Fruit fly (Drosophila melanogaster) whole organism, embryonic: ENCODE data around the gene Atpalpha.

ENCODE experiments used
- Atf-2 ChIP-seq: fragments of 200-800 bp; sonication (Bioruptor generic); optimal IDR thresholded peaks from 2 replicates; lab custom pipeline; 2016; ENCODE audit warnings: missing biosample characterization, missing genetic modification characterization
- CG10462 ChIP-seq: fragments of 200-800 bp; sonication (Bioruptor generic); optimal IDR thresholded peaks from 2 replicates; lab custom pipeline; 2016; ENCODE audit warnings: missing biosample characterization, missing genetic modification characterization
- CG11398 ChIP-seq: fragments of 200-800 bp; sonication (Bioruptor generic); optimal IDR thresholded peaks from 2 replicates; lab custom pipeline; 2016; ENCODE audit warnings: missing biosample characterization, missing genetic modification characterization
- CG12071 ChIP-seq: fragments of 200-800 bp; sonication (Bioruptor generic); optimal IDR thresholded peaks from 3 replicates; lab custom pipeline; 2018; ENCODE audit warnings: missing biosample characterization, mild to moderate bottlenecking, missing genetic modification characterization
- CG12155 ChIP-seq: fragments of 200-800 bp; sonication (Bioruptor generic); optimal IDR thresholded peaks from 3 replicates; lab custom pipeline; 2016; ENCODE audit warnings: missing biosample characterization, missing genetic modification characterization
- CG12659 ChIP-seq: fragments of 200-800 bp; sonication (Bioruptor generic); optimal IDR thresholded peaks from 3 replicates; lab custom pipeline; 2017; ENCODE audit warnings: mild to moderate bottlenecking, missing biosample characterization, missing genetic modification reagents, missing genetic modification characterization
- CG12744 ChIP-seq: fragments of 200-800 bp; sonication (Bioruptor generic); optimal IDR thresholded peaks from 2 replicates; lab custom pipeline; 2016; ENCODE audit warnings: missing biosample characterization, missing genetic modification characterization
- CG14965 ChIP-seq: fragments of 200-800 bp; sonication (Bioruptor generic); optimal IDR thresholded peaks from 2 replicates; lab custom pipeline; 2016; ENCODE audit warnings: missing biosample characterization, missing genetic modification characterization, borderline replicate concordance
- CG15479 ChIP-seq: fragments of 200-800 bp; sonication (Bioruptor generic); optimal IDR thresholded peaks from 3 replicates; lab custom pipeline; 2019; ENCODE audit warnings: missing biosample characterization, mild to moderate bottlenecking, missing genetic modification characterization, moderate library complexity
- CG17359 ChIP-seq: fragments of 200-800 bp; sonication (Bioruptor generic); optimal IDR thresholded peaks from 3 replicates; lab custom pipeline; 2018; ENCODE audit warnings: missing biosample characterization, mild to moderate bottlenecking, missing genetic modification characterization, moderate library complexity
- CG18619 ChIP-seq: fragments of 200-800 bp; sonication (Bioruptor generic); optimal IDR thresholded peaks from 3 replicates; lab custom pipeline; 2017; ENCODE audit warnings: missing biosample characterization, mild to moderate bottlenecking, missing genetic modification characterization
- CG2889 ChIP-seq: fragments of 200-800 bp; sonication (Bioruptor generic); IDR thresholded peaks from 3 replicates; pipeline ENCODE4 v1.3.6; 2022; ENCODE audit warnings: missing biosample characterization, missing genetic modification characterization
- CG30403 ChIP-seq: fragments of 200-800 bp; sonication (Bioruptor generic); optimal IDR thresholded peaks from 3 replicates; lab custom pipeline; 2016; ENCODE audit warnings: missing biosample characterization, missing genetic modification characterization
- CG32532 ChIP-seq: fragments of 200-800 bp; sonication (Bioruptor generic); IDR thresholded peaks from 2 replicates; pipeline ENCODE4 v1.3.6; 2022; ENCODE audit warnings: missing biosample characterization, missing genetic modification characterization
- CG3838 ChIP-seq: fragments of 200-800 bp; sonication (Bioruptor generic); optimal IDR thresholded peaks from 3 replicates; lab custom pipeline; 2016; ENCODE audit warnings: missing biosample characterization, missing genetic modification characterization
- CG4617 ChIP-seq: fragments of 200-800 bp; sonication (Bioruptor generic); optimal IDR thresholded peaks from 3 replicates; lab custom pipeline; 2016; ENCODE audit warnings: missing biosample characterization, missing genetic modification characterization, borderline replicate concordance
- CG4707 ChIP-seq: fragments of 200-800 bp; sonication (Bioruptor generic); optimal IDR thresholded peaks from 2 replicates; lab custom pipeline; 2018; ENCODE audit warnings: missing biosample characterization, mild to moderate bottlenecking, missing genetic modification characterization, moderate library complexity
- CG4854 ChIP-seq: fragments of 200-800 bp; sonication (Bioruptor generic); optimal IDR thresholded peaks from 2 replicates; lab custom pipeline; 2016; ENCODE audit warnings: missing biosample characterization, missing genetic modification characterization, inconsistent platforms
- CG6272 ChIP-seq: fragments of 200-800 bp; sonication (Bioruptor generic); IDR thresholded peaks from 2 replicates; pipeline ENCODE4 v1.3.6; 2022; ENCODE audit warnings: missing biosample characterization, missing genetic modification characterization
- CG6683 ChIP-seq: fragments of 200-800 bp; sonication (Bioruptor generic); optimal IDR thresholded peaks from 2 replicates; lab custom pipeline; 2017; ENCODE audit warnings: missing biosample characterization, mild to moderate bottlenecking, missing genetic modification characterization, missing genetic modification reagents
- CG6791 ChIP-seq: fragments of 200-800 bp; sonication (Bioruptor generic); IDR thresholded peaks from 3 replicates; pipeline ENCODE4 v1.3.6; 2022; ENCODE audit warnings: missing biosample characterization, missing genetic modification characterization; ENCODE audit not compliant: partially characterized antibody
- CG8359 ChIP-seq: fragments of 200-800 bp; sonication (Bioruptor generic); optimal IDR thresholded peaks from 2 replicates; lab custom pipeline; 2017; ENCODE audit warnings: missing biosample characterization, mild to moderate bottlenecking, missing genetic modification characterization, borderline replicate concordance
- CG9437 ChIP-seq: fragments of 200-800 bp; sonication (Bioruptor generic); optimal IDR thresholded peaks from 2 replicates; lab custom pipeline; 2018; ENCODE audit warnings: missing biosample characterization, mild to moderate bottlenecking, missing genetic modification characterization
- CTCF ChIP-seq: fragments of 200-800 bp; sonication (Bioruptor generic); optimal IDR thresholded peaks from 2 replicates; lab custom pipeline; 2017; ENCODE audit warnings: missing biosample characterization, mild to moderate bottlenecking, missing genetic modification characterization, moderate library complexity
- Dref ChIP-seq: fragments of 200-800 bp; sonication (Bioruptor generic); IDR thresholded peaks from 2 replicates; pipeline ENCODE4 v1.3.6; 2022; ENCODE audit warnings: missing biosample characterization, missing genetic modification characterization
- Elba2 ChIP-seq: fragments of 200-800 bp; sonication (Bioruptor generic); optimal IDR thresholded peaks from 3 replicates; lab custom pipeline; 2016; ENCODE audit warnings: missing biosample characterization, missing genetic modification characterization
- Hr39 ChIP-seq: fragments of >200 bp; optimal IDR thresholded peaks from 2 replicates; lab custom pipeline; 2017
- Oaz ChIP-seq: fragments of 200-800 bp; sonication (Bioruptor generic); IDR thresholded peaks from 2 replicates; pipeline ENCODE4 v1.3.6; 2022; ENCODE audit warnings: missing biosample characterization, missing genetic modification characterization
- Ptx1 ChIP-seq: fragments of 200-800 bp; sonication (Bioruptor generic); IDR thresholded peaks from 2 replicates; pipeline ENCODE4 v1.3.6; 2022; ENCODE audit warnings: missing biosample characterization, missing genetic modification characterization
- Side ChIP-seq: fragments of 200-800 bp; sonication (Bioruptor generic); optimal IDR thresholded peaks from 2 replicates; lab custom pipeline; 2016; ENCODE audit warnings: missing biosample characterization, missing genetic modification characterization
- Stat92E ChIP-seq, 3 experiments: fragments of >200 bp in 2 of 3; fragments of 200-800 bp in 1 of 3; sonication (Bioruptor generic) in 1 of 3; optimal IDR thresholded peaks; 2 replicates each; lab custom pipeline; 2017 to 2019; ENCODE audit warnings: missing biosample characterization in 3 of 3, missing genetic modification characterization in 3 of 3, mild to moderate bottlenecking in 1 of 3, moderate library complexity in 1 of 3
- YL-1 ChIP-seq: fragments of 200-800 bp; sonication (Bioruptor generic); optimal IDR thresholded peaks from 3 replicates; lab custom pipeline; 2017; ENCODE audit warnings: missing biosample characterization, mild to moderate bottlenecking, missing genetic modification characterization
- bab2 ChIP-seq: fragments of 200-800 bp; sonication (Bioruptor generic); optimal IDR thresholded peaks from 2 replicates; lab custom pipeline; 2016; ENCODE audit warnings: missing biosample characterization, missing genetic modification characterization
- bigmax ChIP-seq: fragments of 200-800 bp; sonication (Bioruptor generic); optimal IDR thresholded peaks from 2 replicates; lab custom pipeline; 2018; ENCODE audit warnings: missing biosample characterization, mild to moderate bottlenecking, missing genetic modification characterization
- esg ChIP-seq: fragments of 200-800 bp; sonication (Bioruptor generic); conservative IDR thresholded peaks from 2 replicates; pipeline ENCODE4 v1.3.6; 2022; ENCODE audit warnings: missing biosample characterization, missing genetic modification characterization
- fd96Cb ChIP-seq: fragments of 200-800 bp; sonication (Bioruptor generic); optimal IDR thresholded peaks from 2 replicates; lab custom pipeline; 2018; ENCODE audit warnings: missing biosample characterization, mild to moderate bottlenecking, missing genetic modification characterization, moderate library complexity
- ftz-f1 ChIP-seq: fragments of 200-800 bp; sonication (Bioruptor generic); optimal IDR thresholded peaks from 2 replicates; lab custom pipeline; 2016; ENCODE audit warnings: missing biosample characterization, missing genetic modification characterization
- gro ChIP-seq: fragments of 200-800 bp; sonication (Bioruptor generic); optimal IDR thresholded peaks from 2 replicates; lab custom pipeline; 2016; ENCODE audit warnings: missing biosample characterization, missing genetic modification characterization
- hbn ChIP-seq: fragments of 200-800 bp; sonication (Bioruptor generic); IDR thresholded peaks from 2 replicates; pipeline ENCODE4 v1.3.6; 2022; ENCODE audit warnings: missing biosample characterization, missing genetic modification characterization; ENCODE audit not compliant: partially characterized antibody
- hth ChIP-seq: fragments of >200 bp; optimal IDR thresholded peaks from 2 replicates; lab custom pipeline; 2017; ENCODE audit warnings: inconsistent platforms
- lab ChIP-seq: fragments of 200-800 bp; sonication (Bioruptor generic); optimal IDR thresholded peaks from 3 replicates; lab custom pipeline; 2017; ENCODE audit warnings: missing biosample characterization, missing genetic modification characterization, mild to moderate bottlenecking, moderate library complexity, missing genetic modification reagents
- lov ChIP-seq, 2 experiments: fragments of 200-800 bp in 1 of 2; fragments of >200 bp in 1 of 2; sonication (Bioruptor generic) in 1 of 2; IDR thresholded peaks in 1 of 2; optimal IDR thresholded peaks in 1 of 2; 2 replicates in 1 of 2; 3 replicates in 1 of 2; pipeline versions ENCODE4 v1.3.6 to Lab custom; 2017 to 2022; ENCODE audit warnings: missing biosample characterization in 1 of 2, missing genetic modification characterization in 1 of 2
- nmo ChIP-seq: fragments of 200-800 bp; sonication (Bioruptor generic); optimal IDR thresholded peaks from 2 replicates; lab custom pipeline; 2018; ENCODE audit warnings: missing biosample characterization, mild to moderate bottlenecking, missing genetic modification characterization, moderate library complexity
- nom ChIP-seq: fragments of 200-800 bp; sonication (Bioruptor generic); optimal IDR thresholded peaks from 2 replicates; lab custom pipeline; 2017; ENCODE audit warnings: missing biosample characterization, missing genetic modification characterization, mild to moderate bottlenecking, moderate library complexity, missing genetic modification reagents
- pb ChIP-seq: fragments of 200-800 bp; sonication (Bioruptor generic); optimal IDR thresholded peaks from 3 replicates; lab custom pipeline; 2016; ENCODE audit warnings: missing biosample characterization, missing genetic modification characterization
- prd ChIP-seq, 3 experiments: fragments of >200 bp in 2 of 3; fragments of 200-800 bp in 1 of 3; sonication (Bioruptor generic) in 1 of 3; optimal IDR thresholded peaks in 2 of 3; IDR thresholded peaks in 1 of 3; 2 replicates in 2 of 3; 3 replicates in 1 of 3; pipeline versions ENCODE4 v1.3.6 to Lab custom; 2017 to 2022; ENCODE audit warnings: missing biosample characterization in 1 of 3, missing genetic modification characterization in 1 of 3
- rib ChIP-seq: fragments of 200-800 bp; sonication (Bioruptor generic); IDR thresholded peaks from 2 replicates; pipeline ENCODE4 v1.3.6; 2022; ENCODE audit warnings: missing biosample characterization, missing genetic modification characterization
- run ChIP-seq: fragments of 200-800 bp; sonication (Bioruptor generic); optimal IDR thresholded peaks from 3 replicates; lab custom pipeline; 2018; ENCODE audit warnings: missing biosample characterization, mild to moderate bottlenecking, missing genetic modification characterization
- tgo ChIP-seq: fragments of 200-800 bp; sonication (Bioruptor generic); IDR thresholded peaks from 3 replicates; pipeline ENCODE4 v1.3.6; 2022; ENCODE audit warnings: missing biosample characterization, missing genetic modification characterization
- tll ChIP-seq, 2 experiments: fragments of 200-800 bp in 1 of 2; fragments of >200 bp in 1 of 2; sonication (Bioruptor generic) in 1 of 2; optimal IDR thresholded peaks; 2 replicates each; lab custom pipeline; 2017 to 2019; ENCODE audit warnings: missing biosample characterization in 2 of 2, missing genetic modification characterization in 2 of 2, mild to moderate bottlenecking in 1 of 2, moderate library complexity in 1 of 2

The Atpalpha gene

dm6 chr3R:20947991-20948407 is 515 bp upstream of the Atpalpha start (continued):
- TF ChIP-seq CG14965 (GFP tag; lab: Kevin White, UChicago) (peak; percentile 4), prd (optimal IDR thresholded peaks at IDR 0.05; lab: Kevin White, UChicago) (no peak), prd (GFP tag; IDR thresholded peaks at IDR 0.05; lab: Robert Waterston, UW) (peak; percentile 36; the same call in 1 of the 3 replicates), CG17359 (peak; percentile 3), CG12744 (GFP tag; lab: Kevin White, UChicago) (peak; percentile 39), CG8359 (GFP tag; lab: Kevin White, UChicago) (no peak), tll (GFP tag; optimal IDR thresholded peaks at IDR 0.05; lab: Kevin White, UChicago) (no peak), CTCF (GFP tag; lab: Kevin White, UChicago) (peak; percentile 99), nmo (GFP tag; lab: Kevin White, UChicago) (no peak), CG18619 (no peak), pb (GFP tag; lab: Kevin White, UChicago) (no peak), CG12155 (GFP tag; lab: Kevin White, UChicago) (no peak), CG9437 (GFP tag; lab: Kevin White, UChicago) (no peak), Stat92E (GFP tag; optimal IDR thresholded peaks at IDR 0.05; lab: Kevin White, UChicago) (no peak), Atf-2 (GFP tag; lab: Kevin White, UChicago) (no peak), CG30403 (GFP tag; lab: Kevin White, UChicago) (peak; percentile 11), run (no peak), Hr39 (no peak), CG4617 (GFP tag; lab: Kevin White, UChicago) (no peak), esg (GFP tag; lab: Robert Waterston, UW) (no peak), CG6683 (GFP tag; lab: Kevin White, UChicago) (no peak), CG15479 (GFP tag; lab: Kevin White, UChicago) (no peak), CG12659 (GFP tag; lab: Kevin White, UChicago) (no peak), Elba2 (GFP tag; lab: Kevin White, UChicago) (no peak), lab (no peak), hth (lab: Kevin White, UChicago) (no peak), Oaz (GFP tag; lab: Robert Waterston, UW) (no peak), CG10462 (GFP tag; lab: Kevin White, UChicago) (no peak), bigmax (GFP tag; lab: Kevin White, UChicago) (no peak), Dref (GFP tag; lab: Robert Waterston, UW) (peak; percentile 37), ftz-f1 (GFP tag; lab: Kevin White, UChicago) (no peak), CG12071 (GFP tag; lab: Kevin White, UChicago) (no peak), YL-1 (GFP tag; lab: Kevin White, UChicago) (no peak), CG2889 (GFP tag; lab: Robert Waterston, UW) (no peak), gro (peak; percentile 17), lov (optimal IDR thresholded peaks at IDR 0.05; lab: Kevin White, UChicago) (no peak), lov (GFP tag; IDR thresholded peaks at IDR 0.05; lab: Robert Waterston, UW) (no peak), CG4854 (GFP tag; lab: Kevin White, UChicago) (no peak), Ptx1 (GFP tag; lab: Robert Waterston, UW) (0 out of 2 replicates have a peak, but pooled peaks have one; percentile 31), CG6272 (GFP tag; lab: Robert Waterston, UW) (no peak), CG4707 (GFP tag; lab: Kevin White, UChicago) (no peak), tgo (GFP tag; lab: Robert Waterston, UW) (no peak), Side (GFP tag; lab: Kevin White, UChicago) (peak; percentile 39), bab2 (peak; percentile 63), fd96Cb (no peak), nom (GFP tag; lab: Kevin White, UChicago) (no peak), rib (GFP tag; lab: Robert Waterston, UW) (no peak), hbn (GFP tag; lab: Robert Waterston, UW) (no peak), CG3838 (GFP tag; lab: Kevin White, UChicago) (no peak), CG11398 (GFP tag; lab: Kevin White, UChicago) (no peak), CG6791 (GFP tag; lab: Robert Waterston, UW) (peak; percentile 72), CG32532 (GFP tag; lab: Robert Waterston, UW) (peak; percentile 80)
